Worm (Caenorhabditis elegans): ENCODE results near the gene clec-258.

The clec-258 gene

ce11 chrV:19790248-19790647, 2.0 kb downstream of the clec-258 start:
- TF ChIP-seq ceh-82 (tag; optimal IDR thresholded peaks at IDR 0.05), result no peak
- TF ChIP-seq set-16 (GFP tag; IDR thresholded peaks at IDR 0.05), result peak; percentile 81
- TF ChIP-seq daf-12 (tag; optimal IDR thresholded peaks at IDR 0.05), result no peak

ce11 chrV:19794931-19795330, 6.7 kb downstream of the clec-258 start, which contains the start of gene M162.7:
Gene M162.7, minus strand, starts transcription at chrV:19795031.
- TF ChIP-seq daf-12 (tag; optimal IDR thresholded peaks at IDR 0.05), result no peak
- no peak for TF ChIP-seq lin-1 (GFP tag; IDR thresholded peaks at IDR 0.05)
- no peak for TF ChIP-seq zfp-2 (tag; optimal IDR thresholded peaks at IDR 0.05)
- no peak for TF ChIP-seq nhr-237 (tag; optimal IDR thresholded peaks at IDR 0.05)
- TF ChIP-seq jun-1 (tag; optimal IDR thresholded peaks at IDR 0.05), result no peak
- TF ChIP-seq lin-13 (GFP tag; optimal IDR thresholded peaks at IDR 0.05), result no peak
- TF ChIP-seq nhr-111 (GFP tag; optimal IDR thresholded peaks at IDR 0.05), result no peak
- TF ChIP-seq madf-9 (GFP tag; conservative IDR thresholded peaks at IDR 0.05), result no peak
- TF ChIP-seq set-16 (GFP tag; IDR thresholded peaks at IDR 0.05), result no peak
- TF ChIP-seq zip-2 (tag; optimal IDR thresholded peaks at IDR 0.05), result no peak
- TF ChIP-seq nhr-48 (tag; optimal IDR thresholded peaks at IDR 0.05), result no peak
- no peak for TF ChIP-seq daf-16 (GFP tag; optimal IDR thresholded peaks at IDR 0.05)
- no peak for TF ChIP-seq daf-16 (tag; optimal IDR thresholded peaks at IDR 0.05)

ce11 chrV:19801033-19801432, 12.8 kb downstream of the clec-258 start, which contains the start of gene Y116F11B.2:
Gene Y116F11B.2, minus strand, starts transcription at chrV:19801133.
- TF ChIP-seq rbr-2 (tag; optimal IDR thresholded peaks at IDR 0.05) (no peak), aha-1 (tag) (peak; percentile 27)

ce11 chrV:19802797-19803196, 14.6 kb downstream of the clec-258 start:
- TF ChIP-seq set-16 (GFP tag; IDR thresholded peaks at IDR 0.05) (no peak), T20F7.1 (GFP tag; optimal IDR thresholded peaks at IDR 0.05) (no peak), daf-16 (GFP tag; optimal IDR thresholded peaks at IDR 0.05) (no peak), daf-16 (tag; optimal IDR thresholded peaks at IDR 0.05) (no peak), F26F4.8 (GFP tag; conservative IDR thresholded peaks at IDR 0.05) (no peak), mdt-29 (GFP tag; IDR thresholded peaks at IDR 0.05) (no peak), aly-2 (tag; optimal IDR thresholded peaks at IDR 0.05) (no peak), ama-1 (optimal IDR thresholded peaks at IDR 0.05) (no peak), zag-1 (tag; optimal IDR thresholded peaks at IDR 0.05) (no peak), nhr-48 (tag; optimal IDR thresholded peaks at IDR 0.05) (no peak), attf-4 (tag; optimal IDR thresholded peaks at IDR 0.05) (no peak), aha-1 (tag) (no peak)

ce11 chrV:19805548-19805947, 17.3 kb downstream of the clec-258 start:
- TF ChIP-seq ceh-82 (tag; optimal IDR thresholded peaks at IDR 0.05) (no peak), aha-1 (tag) (peak; percentile 82), rbr-2 (tag; optimal IDR thresholded peaks at IDR 0.05) (no peak), skn-1 (tag; optimal IDR thresholded peaks at IDR 0.05) (no peak), nhr-237 (tag; optimal IDR thresholded peaks at IDR 0.05) (no peak), tra-1 (GFP tag; IDR thresholded peaks at IDR 0.05) (no peak), nhr-11 (tag; optimal IDR thresholded peaks at IDR 0.05) (no peak), Y105C5A.15 (GFP tag; IDR thresholded peaks at IDR 0.05) (no peak)

ce11 chrV:19814833-19815232, 26.6 kb downstream of the clec-258 start, which contains the start of gene daf-28:
Gene daf-28, plus strand, starts transcription at chrV:19815133.
- no peak for TF ChIP-seq egl-27 (tag; optimal IDR thresholded peaks at IDR 0.05)
- TF ChIP-seq nhr-76 (tag; optimal IDR thresholded peaks at IDR 0.05), result no peak
- TF ChIP-seq lir-3 (tag; optimal IDR thresholded peaks at IDR 0.05), result no peak
- TF ChIP-seq mxl-3 (GFP tag; optimal IDR thresholded peaks at IDR 0.05), result no peak
- TF ChIP-seq sdz-12 (GFP tag; optimal IDR thresholded peaks at IDR 0.05), result no peak
- no peak for TF ChIP-seq unc-130 (GFP tag; optimal IDR thresholded peaks at IDR 0.05)
- no peak for TF ChIP-seq nhr-42 (GFP tag; IDR thresholded peaks at IDR 0.05)
- no peak for TF ChIP-seq spr-1 (tag; optimal IDR thresholded peaks at IDR 0.05)
- no peak for TF ChIP-seq nhr-25 (tag; optimal IDR thresholded peaks at IDR 0.05; ENCODE audit: borderline replicate concordance, insufficient read depth)
- no peak for TF ChIP-seq nhr-11 (tag; optimal IDR thresholded peaks at IDR 0.05)
- no peak for TF ChIP-seq rbr-2 (tag; optimal IDR thresholded peaks at IDR 0.05)
- TF ChIP-seq ama-1 (optimal IDR thresholded peaks at IDR 0.05), result no peak
- TF ChIP-seq F26F4.8 (GFP tag; conservative IDR thresholded peaks at IDR 0.05), result no peak
- TF ChIP-seq madf-9 (GFP tag; conservative IDR thresholded peaks at IDR 0.05), result no peak
- TF ChIP-seq aha-1 (tag), result no peak
- no peak for TF ChIP-seq ztf-7 (tag; optimal IDR thresholded peaks at IDR 0.05)
- TF ChIP-seq hif-1 (tag; optimal IDR thresholded peaks at IDR 0.05), result no peak
- TF ChIP-seq ZK546.5 (tag; optimal IDR thresholded peaks at IDR 0.05), result no peak
- no peak for TF ChIP-seq mes-2 (tag; optimal IDR thresholded peaks at IDR 0.05; ENCODE audit: poor library complexity, severe bottlenecking)
- TF ChIP-seq pha-4 (GFP tag; IDR thresholded peaks at IDR 0.05), result no peak
- TF ChIP-seq pha-4 (tag; optimal IDR thresholded peaks at IDR 0.05), result no peak
